Worm (Caenorhabditis elegans): Measurements from ENCODE around the gene nfx-1.

The nfx-1 gene

DNA sequence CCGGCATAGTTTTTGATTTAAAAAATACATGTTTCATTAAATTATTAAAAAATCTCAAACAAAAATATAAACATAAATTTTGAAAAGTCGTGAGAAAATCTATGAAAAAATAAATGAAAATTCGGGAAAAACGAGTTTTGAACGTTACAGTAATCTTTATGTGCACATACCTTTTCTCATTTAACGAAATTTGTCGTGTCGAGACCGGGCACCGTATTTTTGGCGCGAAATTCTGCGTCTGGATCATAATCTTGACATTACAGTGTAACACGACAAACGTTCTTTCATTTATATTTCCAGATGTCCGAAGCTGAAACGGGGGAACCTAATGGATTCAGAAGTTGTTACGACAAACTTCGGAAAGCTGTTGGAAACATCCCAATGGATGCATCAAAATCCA is 14.4 kb downstream of the nfx-1 start, which contains the start of gene C16A3.2:
Gene C16A3.2, plus strand, starts transcription at position 301 of the 400 bp plus-strand sequence.
- TF ChIP-seq dsc-1 (tag; optimal IDR thresholded peaks at IDR 0.05) (no peak), ceh-90 (tag; optimal IDR thresholded peaks at IDR 0.05) (no peak), mep-1 (tag; optimal IDR thresholded peaks at IDR 0.05) (no peak), efl-1 (optimal IDR thresholded peaks at IDR 0.05) (no peak), efl-1 (GFP tag; optimal IDR thresholded peaks at IDR 0.05 in 1 of 2) (no peak), ama-1 (optimal IDR thresholded peaks at IDR 0.05) (no peak), dpl-1 (GFP tag; optimal IDR thresholded peaks at IDR 0.05) (no peak), isw-1 (GFP tag; IDR thresholded peaks at IDR 0.05) (no peak), unc-30 (tag; optimal IDR thresholded peaks at IDR 0.05) (no peak), nhr-28 (tag; optimal IDR thresholded peaks at IDR 0.05) (no peak), snu-23 (GFP tag; optimal IDR thresholded peaks at IDR 0.05) (no peak), hpl-2 (GFP tag; optimal IDR thresholded peaks at IDR 0.05) (no peak), nhr-11 (tag; optimal IDR thresholded peaks at IDR 0.05) (no peak), snpc-4 (tag; optimal IDR thresholded peaks at IDR 0.05) (no peak), nhr-20 (tag; optimal IDR thresholded peaks at IDR 0.05) (no peak), egl-27 (tag; optimal IDR thresholded peaks at IDR 0.05) (no peak), mab-9 (GFP tag; IDR thresholded peaks at IDR 0.05) (no peak), aha-1 (tag; optimal IDR thresholded peaks at IDR 0.05) (no peak)

DNA sequence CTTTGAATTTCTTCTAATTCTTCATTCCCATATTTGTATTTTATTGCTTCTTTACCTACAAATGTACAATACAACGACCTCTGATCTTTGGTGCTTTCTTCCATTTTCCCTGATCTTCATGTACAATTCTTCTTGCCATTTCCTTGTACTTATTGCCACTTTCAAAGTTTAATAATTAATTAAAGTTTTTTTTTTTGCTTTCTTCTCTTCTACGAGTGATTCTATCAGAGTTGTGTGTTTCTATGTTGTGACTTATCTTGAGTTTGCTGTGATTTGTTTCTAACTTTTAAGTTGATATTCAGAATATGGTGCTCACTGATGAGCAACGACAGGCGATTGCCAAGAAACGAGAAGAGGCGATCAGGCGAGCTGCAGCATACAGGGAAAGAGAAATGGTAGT is 15.5 kb downstream of the nfx-1 start, which contains the start of gene smrc-1:
Gene smrc-1, plus strand, starts transcription at position 301 of the 400 bp plus-strand sequence.
- no peak for TF ChIP-seq isw-1 (GFP tag; IDR thresholded peaks at IDR 0.05)
- no peak for TF ChIP-seq elt-2 (tag; optimal IDR thresholded peaks at IDR 0.05)

DNA sequence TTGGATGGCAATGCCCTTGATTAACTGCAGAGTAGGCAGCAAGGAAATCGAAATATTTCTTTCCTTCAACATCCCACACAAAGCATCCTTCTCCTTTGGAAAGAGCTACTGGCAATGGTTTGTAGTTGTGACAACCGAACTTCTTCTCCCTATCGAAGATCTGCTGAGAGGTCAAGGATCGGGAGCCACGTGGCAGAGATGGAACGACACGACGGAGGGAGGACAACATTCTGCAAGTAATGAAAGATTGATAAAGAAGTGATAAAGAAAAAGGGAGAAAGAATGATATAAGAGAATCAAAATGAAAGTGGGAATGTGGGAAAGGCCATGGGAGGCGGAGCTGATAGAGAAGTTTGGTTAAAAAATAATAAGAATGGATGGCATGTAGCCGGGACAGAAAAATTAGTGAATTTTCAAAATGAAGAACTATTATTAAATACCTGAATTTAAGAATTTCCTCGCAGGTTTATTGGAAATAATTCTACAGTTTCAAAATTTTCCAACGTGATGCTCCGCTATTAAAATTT is 20.6 kb downstream of the nfx-1 start, which contains the start of gene oatr-1:
Gene oatr-1, minus strand, starts transcription at position 477 of the 527 bp plus-strand sequence.
- TF ChIP-seq snpc-4 (tag; optimal IDR thresholded peaks at IDR 0.05) (no peak), Y116A8C.19 (tag; optimal IDR thresholded peaks at IDR 0.05; ENCODE audit: borderline replicate concordance) (no peak), nhr-71 (tag; optimal IDR thresholded peaks at IDR 0.05) (peak; percentile 12), nhr-20 (tag; optimal IDR thresholded peaks at IDR 0.05) (peak; percentile 19), mdl-1 (tag; optimal IDR thresholded peaks at IDR 0.05) (peak in 1 of 2 experiments; percentile 3), hlh-4 (tag; optimal IDR thresholded peaks at IDR 0.05) (no peak), ces-1 (GFP tag; optimal IDR thresholded peaks at IDR 0.05) (no peak), sup-37 (GFP tag; optimal IDR thresholded peaks at IDR 0.05) (no peak), fkh-8 (tag; optimal IDR thresholded peaks at IDR 0.05) (no peak), ceh-63 (GFP tag; optimal IDR thresholded peaks at IDR 0.05) (no peak), lin-35 (GFP tag; optimal IDR thresholded peaks at IDR 0.05) (peak in 1 of 2 experiments; percentile 0), elt-3 (tag; optimal IDR thresholded peaks at IDR 0.05) (peak in 3 of 6 experiments; percentile 21 to 40 (median 35)), blmp-1 (tag; optimal IDR thresholded peaks at IDR 0.05) (peak; percentile 46)

DNA sequence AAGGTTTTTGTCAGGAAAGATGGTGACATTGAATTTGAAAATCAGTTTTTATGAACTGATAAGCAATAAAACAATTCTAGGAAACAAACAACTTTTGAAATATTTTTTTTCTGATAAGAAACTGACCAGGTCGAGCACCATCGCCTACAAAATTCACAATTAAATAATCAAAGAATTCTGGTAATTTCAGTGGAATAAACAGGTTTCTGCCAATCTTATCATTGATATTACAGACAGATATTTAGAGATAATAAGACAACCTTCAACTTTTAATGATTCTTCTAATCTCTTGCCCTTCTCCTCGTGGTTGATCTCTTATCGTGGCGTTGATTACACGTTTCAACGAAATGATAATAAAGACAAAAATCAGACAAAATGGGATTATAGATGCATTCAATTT is 21.2 kb downstream of the nfx-1 start:
- TF ChIP-seq sptf-1 (tag; optimal IDR thresholded peaks at IDR 0.05) (no peak), ceh-82 (tag; optimal IDR thresholded peaks at IDR 0.05) (no peak), ceh-88 (GFP tag; IDR thresholded peaks at IDR 0.05) (no peak), lin-39 (tag; optimal IDR thresholded peaks at IDR 0.05) (no peak), nhr-71 (tag; optimal IDR thresholded peaks at IDR 0.05) (peak; percentile 47), nhr-20 (tag; optimal IDR thresholded peaks at IDR 0.05) (peak; percentile 61), nhr-85 (tag) (peak; percentile 37), lin-13 (GFP tag; optimal IDR thresholded peaks at IDR 0.05) (no peak), elt-2 (tag; optimal IDR thresholded peaks at IDR 0.05) (peak; percentile 96), egl-27 (tag; optimal IDR thresholded peaks at IDR 0.05) (no peak), hlh-4 (tag; optimal IDR thresholded peaks at IDR 0.05) (no peak), ceh-63 (GFP tag; optimal IDR thresholded peaks at IDR 0.05) (no peak), nhr-12 (tag; optimal IDR thresholded peaks at IDR 0.05) (no peak), ceh-90 (tag; optimal IDR thresholded peaks at IDR 0.05) (no peak), ces-1 (GFP tag; optimal IDR thresholded peaks at IDR 0.05) (no peak), lin-35 (GFP tag; optimal IDR thresholded peaks at IDR 0.05) (no peak), xbp-1 (tag; optimal IDR thresholded peaks at IDR 0.05) (no peak), aha-1 (tag; optimal IDR thresholded peaks at IDR 0.05) (no peak), sox-4 (tag; optimal IDR thresholded peaks at IDR 0.05) (no peak), alr-1 (tag; optimal IDR thresholded peaks at IDR 0.05; ENCODE audit: borderline replicate concordance) (no peak), nhr-90 (tag; optimal IDR thresholded peaks at IDR 0.05; ENCODE audit: poor library complexity) (peak; percentile 40), efl-1 (optimal IDR thresholded peaks at IDR 0.05) (no peak), efl-1 (GFP tag; optimal IDR thresholded peaks at IDR 0.05 in 1 of 2) (peak in 1 of 2 experiments; percentile 74), tbx-2 (tag; optimal IDR thresholded peaks at IDR 0.05) (no peak), nhr-237 (tag; optimal IDR thresholded peaks at IDR 0.05) (no peak), snu-23 (GFP tag; optimal IDR thresholded peaks at IDR 0.05) (peak; percentile 34), F16B12.6 (tag; optimal IDR thresholded peaks at IDR 0.05) (no peak), fkh-8 (tag; optimal IDR thresholded peaks at IDR 0.05) (no peak), fkh-10 (GFP tag; optimal IDR thresholded peaks at IDR 0.05) (no peak)
